Fruit fly (Drosophila melanogaster) whole organism, adult: ENCODE measurements around the gene MCTS1.
A peak's percentile ranks its signal among the peaks of the same experiment; 100 is the strongest.

ENCODE experiments used
- CG11617 ChIP-seq: fragments of 200-800 bp; sonication (Bioruptor generic); optimal IDR thresholded peaks from 2 replicates; lab custom pipeline; 2017; ENCODE audit warnings: mild to moderate bottlenecking, missing biosample characterization, missing genetic modification reagents, missing genetic modification characterization
- CG12768 ChIP-seq: fragments of 200-800 bp; sonication (Bioruptor generic); optimal IDR thresholded peaks from 2 replicates; lab custom pipeline; 2017; ENCODE audit warnings: missing biosample characterization, missing genetic modification characterization, mild to moderate bottlenecking, moderate library complexity, missing genetic modification reagents
- CG14711 ChIP-seq: fragments of 200-800 bp; sonication (Bioruptor generic); optimal IDR thresholded peaks from 2 replicates; lab custom pipeline; 2018; ENCODE audit warnings: missing biosample characterization, mild to moderate bottlenecking, missing genetic modification characterization, moderate library complexity
- CG1620 ChIP-seq: fragments of 200-800 bp; sonication (Bioruptor generic); optimal IDR thresholded peaks from 2 replicates; lab custom pipeline; 2016; ENCODE audit warnings: missing biosample characterization, missing genetic modification characterization
- CG33017 ChIP-seq: fragments of 200-800 bp; sonication (Bioruptor generic); optimal IDR thresholded peaks from 2 replicates; lab custom pipeline; 2018; ENCODE audit warnings: missing biosample characterization, mild to moderate bottlenecking, missing genetic modification characterization, moderate library complexity
- CG5204 ChIP-seq: fragments of 200-800 bp; sonication (Bioruptor generic); optimal IDR thresholded peaks from 2 replicates; lab custom pipeline; 2016; ENCODE audit warnings: missing biosample characterization, missing genetic modification characterization
- CG7045 ChIP-seq: fragments of 200-800 bp; sonication (Bioruptor generic); optimal IDR thresholded peaks from 2 replicates; lab custom pipeline; 2017; ENCODE audit warnings: missing biosample characterization, mild to moderate bottlenecking, missing genetic modification characterization
- CG7101 ChIP-seq: fragments of 200-800 bp; sonication (Bioruptor generic); optimal IDR thresholded peaks from 2 replicates; lab custom pipeline; 2018; ENCODE audit warnings: missing biosample characterization, mild to moderate bottlenecking, missing genetic modification characterization, moderate library complexity
- Clk ChIP-seq: fragments of 200-800 bp; sonication (Bioruptor generic); optimal IDR thresholded peaks from 2 replicates; lab custom pipeline; 2017; ENCODE audit warnings: missing biosample characterization, missing genetic modification characterization
- Crg-1 ChIP-seq: fragments of 200-800 bp; sonication (Bioruptor generic); optimal IDR thresholded peaks from 2 replicates; lab custom pipeline; 2016; ENCODE audit warnings: missing biosample characterization, missing genetic modification characterization
- Hr96 ChIP-seq: fragments of 200-800 bp; sonication (Bioruptor generic); optimal IDR thresholded peaks from 2 replicates; lab custom pipeline; 2016; ENCODE audit warnings: missing biosample characterization, missing genetic modification characterization
- Mnt ChIP-seq: fragments of 200-800 bp; sonication (Bioruptor generic); optimal IDR thresholded peaks from 2 replicates; lab custom pipeline; 2016; ENCODE audit warnings: missing biosample characterization, mild to moderate bottlenecking, missing genetic modification characterization
- bab1 ChIP-seq: fragments of 200-800 bp; sonication (Bioruptor generic); optimal IDR thresholded peaks from 3 replicates; lab custom pipeline; 2019; ENCODE audit warnings: missing biosample characterization, mild to moderate bottlenecking, missing genetic modification characterization, moderate library complexity
- cic ChIP-seq: fragments of 200-800 bp; sonication (Bioruptor generic); optimal IDR thresholded peaks from 2 replicates; lab custom pipeline; 2017; ENCODE audit warnings: missing biosample characterization, mild to moderate bottlenecking, missing genetic modification characterization, moderate library complexity
- cnc ChIP-seq, 2 experiments: fragments of >200 bp; optimal IDR thresholded peaks; 2 replicates each; lab custom pipeline; 2017
- kay ChIP-seq: fragments of 200-800 bp; sonication (Bioruptor generic); peaks from one replicate; lab custom pipeline; 2016; ENCODE audit warnings: missing biosample characterization, missing genetic modification characterization, borderline replicate concordance
- ovo ChIP-seq: fragments of 200-800 bp; sonication (Bioruptor generic); optimal IDR thresholded peaks from 2 replicates; lab custom pipeline; 2016; ENCODE audit warnings: missing biosample characterization, missing genetic modification characterization
- pad ChIP-seq: fragments of 200-800 bp; sonication (Bioruptor generic); optimal IDR thresholded peaks from 3 replicates; lab custom pipeline; 2017; ENCODE audit warnings: missing biosample characterization, missing genetic modification characterization, mild to moderate bottlenecking, moderate library complexity, missing genetic modification reagents
- tj ChIP-seq: fragments of 200-800 bp; sonication (Bioruptor generic); optimal IDR thresholded peaks from 3 replicates; lab custom pipeline; 2017; ENCODE audit warnings: missing biosample characterization, mild to moderate bottlenecking, missing genetic modification characterization, moderate library complexity
- toe ChIP-seq: fragments of 200-800 bp; sonication (Bioruptor generic); optimal IDR thresholded peaks from 2 replicates; lab custom pipeline; 2016; ENCODE audit warnings: missing biosample characterization, missing genetic modification characterization

MCTS1 gene

DNA sequence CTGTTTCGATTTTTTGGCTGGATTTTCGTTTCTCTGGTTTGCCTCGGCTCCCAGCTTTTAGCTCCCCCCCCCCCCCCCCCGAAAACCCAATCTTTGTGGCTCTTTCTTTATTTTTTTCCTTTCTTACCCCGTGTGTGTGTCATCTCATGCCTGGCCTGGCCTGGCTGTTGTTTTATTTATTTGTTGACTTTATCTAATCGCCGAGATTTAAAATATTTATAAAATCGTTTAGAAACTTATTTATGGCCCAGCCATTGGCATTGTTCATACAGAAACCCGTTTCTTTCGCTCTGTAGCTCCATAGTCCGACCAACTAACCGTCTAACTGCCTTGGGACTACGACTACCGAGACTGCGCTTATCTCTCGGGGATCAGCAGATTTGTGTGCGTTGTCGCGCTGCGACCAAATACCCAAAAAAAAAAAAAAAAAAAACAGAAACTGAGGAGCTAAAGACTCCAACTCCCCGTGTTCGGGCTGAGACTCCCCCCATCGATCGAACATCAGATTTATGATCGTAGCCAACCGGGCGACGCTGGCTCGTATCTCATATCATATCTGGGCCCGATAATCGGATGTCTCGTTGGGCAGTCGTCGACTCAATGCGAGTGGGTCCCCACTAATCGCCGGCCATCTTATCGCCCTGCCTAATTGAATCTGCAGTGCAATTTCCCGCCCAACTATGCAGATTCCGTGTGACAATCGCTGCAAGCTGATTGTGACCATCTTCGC is 27.0 kb upstream of the MCTS1 start:
- TF ChIP-seq tj (GFP tag; lab: Kevin White, UChicago) (no peak), kay (no peak), Mnt (no peak), Crg-1 (GFP tag; lab: Kevin White, UChicago) (no peak), CG33017 (tag; lab: Kevin White, UChicago) (no peak), cnc (optimal IDR thresholded peaks at IDR 0.05; lab: Kevin White, UChicago) (no peak)

DNA sequence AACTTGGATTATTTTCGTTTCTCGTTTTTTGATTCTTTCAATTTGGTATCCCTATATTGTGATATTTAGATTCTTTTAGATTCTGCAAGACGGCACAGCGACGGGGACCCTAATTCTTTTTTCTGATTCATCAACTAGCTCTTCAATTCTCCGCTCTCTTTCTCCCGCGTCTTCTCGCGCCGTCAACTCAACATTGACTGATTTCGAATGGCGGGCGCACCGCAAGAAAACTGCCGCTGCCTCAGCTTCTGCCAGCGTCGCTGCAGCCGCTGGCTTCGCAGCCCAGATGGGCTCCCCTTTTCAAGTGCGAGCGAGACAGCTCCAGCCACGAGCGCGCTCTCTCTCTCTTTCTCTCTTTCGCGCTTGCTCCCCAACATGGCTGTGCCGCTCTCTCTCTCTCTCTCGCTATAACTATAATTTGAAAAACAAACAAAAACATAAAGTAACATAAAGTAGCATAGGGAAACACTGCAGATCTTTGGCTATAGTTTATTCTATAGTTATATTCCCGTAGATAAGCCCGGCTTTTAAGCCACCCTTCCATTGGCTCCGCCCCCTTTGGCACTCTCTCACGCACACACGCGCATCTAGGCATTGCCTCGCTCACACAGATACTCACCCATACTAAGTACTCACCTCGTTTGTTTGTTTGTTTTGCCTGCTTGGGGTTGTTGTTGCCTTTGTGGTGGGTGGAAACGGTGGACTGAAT is 24.6 kb upstream of the MCTS1 start, which contains the start of gene mab-21:
Gene mab-21 (minus strand): TSS at position 206 of the 709 bp plus-strand sequence.
- peak; percentile 60 for TF ChIP-seq pad (GFP tag; lab: Kevin White, UChicago)
- no peak for TF ChIP-seq kay
- TF ChIP-seq tj (GFP tag; lab: Kevin White, UChicago), result no peak
- TF ChIP-seq CG33017 (tag; lab: Kevin White, UChicago), result no peak

DNA sequence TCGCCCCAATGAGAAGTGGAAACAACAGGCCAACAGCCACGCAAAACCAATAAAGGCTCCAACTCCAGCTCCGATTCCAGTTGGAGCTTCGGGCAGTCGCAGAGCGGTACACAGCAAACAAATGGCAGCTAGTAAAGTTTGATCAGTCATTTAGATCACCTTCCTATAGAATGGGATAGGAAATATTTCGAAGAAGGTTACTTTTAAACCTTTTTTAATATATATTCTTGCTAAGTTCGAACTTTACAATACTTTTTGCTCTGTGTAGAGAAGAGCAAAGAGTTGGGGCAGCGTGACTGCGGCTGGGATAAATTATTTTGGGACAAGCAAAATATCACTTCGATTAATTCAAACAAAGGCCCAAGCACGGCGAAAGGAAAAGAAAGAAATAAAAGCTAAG is 17.4 kb upstream of the MCTS1 start:
- TF ChIP-seq CG12768 (GFP tag; lab: Kevin White, UChicago) (no peak), kay (no peak), tj (GFP tag; lab: Kevin White, UChicago) (no peak), bab1 (GFP tag; lab: Kevin White, UChicago) (no peak), Mnt (no peak), CG7101 (tag; lab: Kevin White, UChicago) (no peak), CG7045 (GFP tag; lab: Kevin White, UChicago) (no peak), CG33017 (tag; lab: Kevin White, UChicago) (no peak), toe (GFP tag; lab: Kevin White, UChicago) (no peak), CG11617 (GFP tag; lab: Kevin White, UChicago) (no peak), cnc (optimal IDR thresholded peaks at IDR 0.05; lab: Kevin White, UChicago) (no peak), Crg-1 (GFP tag; lab: Kevin White, UChicago) (no peak), CG14711 (tag; lab: Kevin White, UChicago) (no peak), pad (GFP tag; lab: Kevin White, UChicago) (no peak), CG1620 (no peak), Hr96 (GFP tag; lab: Kevin White, UChicago) (no peak), Clk (no peak), CG5204 (GFP tag; lab: Kevin White, UChicago) (no peak), ovo (GFP tag; lab: Kevin White, UChicago) (no peak), cic (GFP tag; lab: Kevin White, UChicago) (no peak)

DNA sequence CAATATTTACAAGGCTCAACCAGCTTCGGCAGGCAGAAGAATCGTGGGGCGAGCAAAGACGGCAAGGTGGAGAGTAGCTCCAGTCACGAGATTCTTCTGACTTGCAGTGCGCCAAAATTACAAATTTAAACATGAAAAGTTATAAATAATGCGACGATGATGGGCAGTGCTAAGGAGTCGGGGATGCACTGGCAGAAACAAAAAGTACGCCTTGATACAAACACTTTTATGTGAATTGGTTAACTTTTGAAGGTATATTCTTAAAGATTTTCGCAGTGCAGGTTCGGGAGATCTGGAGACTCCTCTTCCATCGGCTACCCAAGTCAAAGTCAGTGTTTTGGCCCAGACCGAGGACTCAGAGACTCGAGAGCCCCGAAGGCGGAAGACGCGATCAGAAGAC is 16.3 kb upstream of the MCTS1 start:
- TF ChIP-seq pad (GFP tag; lab: Kevin White, UChicago), result no peak
- TF ChIP-seq cic (GFP tag; lab: Kevin White, UChicago), result no peak
- no peak for TF ChIP-seq CG7045 (GFP tag; lab: Kevin White, UChicago)
- TF ChIP-seq CG5204 (GFP tag; lab: Kevin White, UChicago), result no peak
- no peak for TF ChIP-seq cnc (optimal IDR thresholded peaks at IDR 0.05; lab: Kevin White, UChicago)
- TF ChIP-seq ovo (GFP tag; lab: Kevin White, UChicago), result no peak
- no peak for TF ChIP-seq CG1620

DNA sequence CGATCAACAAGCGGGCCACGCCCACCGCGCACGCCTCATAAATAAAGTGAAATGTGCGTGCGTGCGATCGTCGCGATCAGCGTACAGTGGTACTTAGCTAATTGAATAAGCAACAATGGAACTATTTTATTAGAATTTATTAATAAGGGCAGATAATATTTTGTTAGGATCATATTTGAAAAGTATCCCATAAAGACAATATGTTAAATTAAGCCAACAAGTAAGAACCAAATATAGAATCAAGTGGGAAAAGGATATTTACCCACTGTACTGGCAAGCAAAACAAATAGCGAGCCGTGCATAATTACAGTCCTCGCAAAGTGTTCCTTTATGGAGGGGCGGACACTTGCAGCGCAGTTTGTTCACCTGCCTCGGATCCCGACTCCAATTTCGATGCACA is 15.6 kb upstream of the MCTS1 start:
- TF ChIP-seq cnc (optimal IDR thresholded peaks at IDR 0.05; lab: Kevin White, UChicago) (no peak), CG11617 (GFP tag; lab: Kevin White, UChicago) (no peak), pad (GFP tag; lab: Kevin White, UChicago) (no peak), CG33017 (tag; lab: Kevin White, UChicago) (no peak), bab1 (GFP tag; lab: Kevin White, UChicago) (no peak)

DNA sequence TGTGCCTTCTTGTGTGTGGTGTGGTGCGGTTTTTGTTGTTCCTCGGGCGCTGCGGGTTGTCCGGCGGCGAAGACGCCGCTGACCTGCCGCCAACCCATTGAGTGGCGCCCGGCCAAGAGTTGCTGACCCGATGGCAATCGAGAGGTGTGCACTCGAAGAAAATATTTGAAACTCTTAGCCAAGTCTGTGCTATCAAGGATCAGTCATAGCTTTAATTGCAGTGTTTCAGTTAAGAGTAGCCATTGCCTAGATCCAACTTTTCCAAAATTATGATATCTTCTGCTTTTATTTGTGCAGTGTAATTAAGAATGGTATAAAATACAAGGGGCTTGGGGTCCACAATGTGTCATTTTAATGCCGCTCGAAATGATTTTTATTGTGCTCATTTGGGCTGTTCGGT is 13.1 kb upstream of the MCTS1 start:
- TF ChIP-seq toe (GFP tag; lab: Kevin White, UChicago), result no peak
- TF ChIP-seq CG12768 (GFP tag; lab: Kevin White, UChicago), result no peak
- TF ChIP-seq kay, result no peak
- TF ChIP-seq CG5204 (GFP tag; lab: Kevin White, UChicago), result no peak
- TF ChIP-seq cnc (optimal IDR thresholded peaks at IDR 0.05; lab: Kevin White, UChicago), result no peak
- no peak for TF ChIP-seq pad (GFP tag; lab: Kevin White, UChicago)
- TF ChIP-seq ovo (GFP tag; lab: Kevin White, UChicago), result no peak

DNA sequence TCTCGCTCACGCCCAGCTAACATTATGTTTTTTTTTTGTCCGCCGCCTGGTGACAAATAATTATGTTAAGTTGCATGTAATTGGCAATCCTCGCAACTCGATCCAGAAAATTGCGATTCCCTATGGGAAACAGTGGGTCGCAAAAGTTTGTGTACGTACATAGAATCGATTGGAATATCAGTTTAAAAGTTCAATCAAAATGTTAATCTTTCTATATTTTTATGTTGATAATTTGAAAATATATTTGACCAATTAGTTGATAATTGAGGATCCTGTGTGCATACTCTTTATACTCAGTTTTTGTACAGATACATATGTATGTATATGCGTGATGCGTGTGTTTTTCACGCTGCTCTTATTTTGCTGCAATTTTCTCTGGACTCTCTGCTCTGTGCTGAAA is 9.8 kb upstream of the MCTS1 start:
- TF ChIP-seq Hr96 (GFP tag; lab: Kevin White, UChicago), result no peak
- no peak for TF ChIP-seq CG11617 (GFP tag; lab: Kevin White, UChicago)
- TF ChIP-seq CG7101 (tag; lab: Kevin White, UChicago), result no peak
- TF ChIP-seq Clk, result no peak
- no peak for TF ChIP-seq cnc (optimal IDR thresholded peaks at IDR 0.05; lab: Kevin White, UChicago)
- TF ChIP-seq pad (GFP tag; lab: Kevin White, UChicago), result no peak
- no peak for TF ChIP-seq CG12768 (GFP tag; lab: Kevin White, UChicago)
- no peak for TF ChIP-seq CG14711 (tag; lab: Kevin White, UChicago)
- no peak for TF ChIP-seq toe (GFP tag; lab: Kevin White, UChicago)
- no peak for TF ChIP-seq ovo (GFP tag; lab: Kevin White, UChicago)
- TF ChIP-seq CG5204 (GFP tag; lab: Kevin White, UChicago), result no peak
- no peak for TF ChIP-seq tj (GFP tag; lab: Kevin White, UChicago)
